Worm (Caenorhabditis elegans): Measurements from ENCODE around the gene mre-11.

- TF ChIP-seq ama-1 (optimal IDR thresholded peaks at IDR 0.05) (no peak), flt-1 (GFP tag; IDR thresholded peaks at IDR 0.05) (no peak), hnd-1 (tag; optimal IDR thresholded peaks at IDR 0.05) (no peak), aly-1 (tag; optimal IDR thresholded peaks at IDR 0.05) (no peak), F13C5.2 (tag; optimal IDR thresholded peaks at IDR 0.05) (no peak), ceh-13 (GFP tag; optimal IDR thresholded peaks at IDR 0.05) (no peak), pes-1 (GFP tag; IDR thresholded peaks at IDR 0.05) (no peak)
Measured at ce11 chrV:10699122-10699521, 37.5 kb downstream of the mre-11 start.
